Worm (Caenorhabditis elegans): ENCODE data around the gene F16G10.13.

- TF ChIP-seq W03F9.2 (tag; optimal IDR thresholded peaks at IDR 0.05) (no peak), him-1 (tag; optimal IDR thresholded peaks at IDR 0.05) (no peak), dao-5 (tag; optimal IDR thresholded peaks at IDR 0.05) (no peak)
Observed at ce11 chrII:2368956-2369355, 26.8 kb downstream of the F16G10.13 start, which contains the start of gene hpo-25.

All from whole organism, L4/young adult.